Worm (Caenorhabditis elegans) whole organism, early embryonic: ENCODE results near the gene cox-18.

Experiments
- B0310.2 ChIP-seq: sonication (generic microtip); optimal IDR thresholded peaks from 2 replicates; lab custom pipeline; 2016; ENCODE audit warnings: mild to moderate bottlenecking, missing genetic modification characterization, missing compliant biosample characterization
- F13C5.2 ChIP-seq: sonication (generic microtip); optimal IDR thresholded peaks from 2 replicates; lab custom pipeline; 2017; ENCODE audit warnings: mild to moderate bottlenecking, missing genetic modification characterization, inconsistent platforms, missing compliant biosample characterization
- aly-1 ChIP-seq: sonication (generic microtip); optimal IDR thresholded peaks from 2 replicates; lab custom pipeline; 2016; ENCODE audit warnings: missing genetic modification characterization, missing compliant biosample characterization
- ama-1 ChIP-seq: fragments of 150-350 bp; optimal IDR thresholded peaks from 2 replicates; lab custom pipeline; 2014
- ceh-13 ChIP-seq: fragments of 200-800 bp; sonication (Bioruptor generic); optimal IDR thresholded peaks from 2 replicates; lab custom pipeline; 2018; ENCODE audit warnings: mild to moderate bottlenecking, missing genetic modification characterization, missing compliant biosample characterization
- ceh-36 ChIP-seq: sonication (generic microtip); optimal IDR thresholded peaks from 2 replicates; lab custom pipeline; 2016; ENCODE audit warnings: missing genetic modification characterization, inconsistent platforms, missing compliant biosample characterization
- ets-7 ChIP-seq: sonication (generic microtip); optimal IDR thresholded peaks from 2 replicates; lab custom pipeline; 2016; ENCODE audit warnings: missing genotype, missing genetic modification characterization, missing compliant biosample characterization
- flt-1 ChIP-seq: fragments of 200-800 bp; sonication (Bioruptor generic); IDR thresholded peaks from 2 replicates; pipeline ENCODE4 v1.3.6; 2022; ENCODE audit warnings: missing genetic modification characterization, missing compliant biosample characterization
- hmbx-1 ChIP-seq: sonication (generic microtip); optimal IDR thresholded peaks from 2 replicates; lab custom pipeline; 2016; ENCODE audit warnings: mild to moderate bottlenecking, missing genetic modification characterization, missing compliant biosample characterization
- hmg-4 ChIP-seq: fragments of 200-800 bp; sonication (Bioruptor generic); optimal IDR thresholded peaks from 2 replicates; lab custom pipeline; 2018; ENCODE audit warnings: mild to moderate bottlenecking, missing genetic modification characterization, missing compliant biosample characterization
- hnd-1 ChIP-seq: sonication (generic microtip); optimal IDR thresholded peaks from 2 replicates; lab custom pipeline; 2016; ENCODE audit warnings: missing genetic modification characterization, missing compliant biosample characterization
- pes-1 ChIP-seq: fragments of 200-800 bp; sonication (Bioruptor generic); IDR thresholded peaks from 2 replicates; pipeline ENCODE4 v1.3.6; 2022; ENCODE audit warnings: missing genetic modification reagents, missing genetic modification characterization, missing compliant biosample characterization
- scrt-1 ChIP-seq: fragments of 200-800 bp; sonication (Bioruptor generic); IDR thresholded peaks from 2 replicates; pipeline ENCODE4 v1.3.6; 2022; ENCODE audit warnings: missing genetic modification characterization, missing compliant biosample characterization
- sea-1 ChIP-seq: fragments of 200-800 bp; sonication (Bioruptor generic); conservative IDR thresholded peaks from 2 replicates; pipeline ENCODE4 v1.3.6; 2022; ENCODE audit warnings: missing genetic modification characterization, missing compliant biosample characterization
- tbx-11 ChIP-seq: fragments of 200-800 bp; sonication (Bioruptor generic); IDR thresholded peaks from 2 replicates; pipeline ENCODE4 v1.3.6; 2022; ENCODE audit warnings: missing genetic modification characterization, missing compliant biosample characterization
- tbx-37 ChIP-seq: fragments of 200-800 bp; sonication (Bioruptor generic); conservative IDR thresholded peaks from 2 replicates; pipeline ENCODE4 v1.3.6; 2022; ENCODE audit warnings: missing genetic modification reagents, missing genetic modification characterization, missing compliant biosample characterization
- tra-4 ChIP-seq: sonication (generic microtip); optimal IDR thresholded peaks from 2 replicates; lab custom pipeline; 2017; ENCODE audit warnings: missing genetic modification characterization, missing compliant biosample characterization

Gene cox-18

DNA sequence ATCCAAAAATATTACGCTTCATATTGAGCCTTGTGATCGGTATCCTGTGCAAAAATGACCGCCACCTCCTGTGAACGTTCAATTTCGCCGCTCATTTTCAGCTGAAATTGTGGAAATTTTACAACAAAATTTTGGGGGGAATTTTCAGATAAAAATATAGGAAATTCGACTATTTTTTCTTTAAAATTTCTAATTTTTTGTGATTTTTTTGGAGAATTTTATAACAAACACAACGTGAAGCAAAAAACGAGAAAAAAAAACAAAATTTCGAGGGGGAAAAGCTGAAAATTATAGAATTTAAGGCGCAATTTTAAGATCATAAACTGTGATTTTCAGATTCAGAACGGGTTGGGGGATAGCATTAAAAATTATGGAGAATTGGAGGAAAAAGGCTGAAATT is 10.3 kb upstream of the cox-18 start, which contains the start of gene csn-4:
csn-4 (minus strand) TSS at position 101 of the 400 bp plus-strand sequence.
- TF ChIP-seq ama-1 (no peak), B0310.2 (tag; lab: Kevin White, UChicago) (no peak), hmg-4 (GFP tag; lab: Kevin White, UChicago) (no peak), hmbx-1 (no peak), tbx-37 (GFP tag; lab: Robert Waterston, UW) (no peak), scrt-1 (GFP tag; lab: Robert Waterston, UW) (no peak)

DNA sequence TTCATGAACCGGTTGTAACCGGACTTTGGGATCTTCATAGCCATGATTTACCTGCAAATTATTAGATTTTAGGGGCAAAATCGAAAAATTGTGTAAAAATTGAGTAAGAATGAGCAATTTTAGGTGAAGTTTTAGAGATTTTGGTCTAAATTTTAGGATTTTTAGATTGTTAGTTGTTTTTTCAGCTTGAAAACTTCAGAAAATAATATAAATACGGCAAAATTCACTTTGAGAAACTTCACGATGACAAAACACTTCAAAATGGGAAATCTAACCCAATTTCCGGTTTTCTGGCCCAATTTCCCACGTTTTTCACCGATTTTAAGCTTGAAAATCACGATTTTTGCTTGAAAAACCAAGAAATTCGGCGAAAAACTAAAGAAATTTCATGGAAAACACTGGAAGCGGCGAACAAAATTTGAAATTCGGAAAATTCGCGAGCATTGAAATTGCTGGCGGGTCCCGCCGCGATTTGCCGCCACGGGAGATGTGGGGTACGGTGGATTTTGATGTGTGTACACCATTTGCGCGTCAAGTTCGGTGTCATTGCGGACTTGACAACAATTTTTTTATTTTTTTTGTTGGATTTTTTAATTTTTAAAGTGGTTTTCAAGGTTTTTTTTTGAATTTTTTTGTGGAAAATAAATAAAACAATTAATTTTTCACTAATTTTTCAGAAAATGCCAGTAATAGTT is 3.2 kb upstream of the cox-18 start, which contains the start of the genes cct-8 and Y55F3AR.2:
cct-8 (minus strand) TSS at position 51 of the 695 bp plus-strand sequence.
Y55F3AR.2 (plus strand) TSS at position 672 of the 695 bp plus-strand sequence.
- no peak; the same call in 1 of the 2 replicates for TF ChIP-seq flt-1 (GFP tag; lab: Robert Waterston, UW)
- TF ChIP-seq ama-1: no peak
- peak; percentile 58; the same call in 1 of the 2 replicates for TF ChIP-seq tbx-11
- 0 out of 2 replicates have a peak, but pooled peaks have one; percentile 38 for TF ChIP-seq pes-1 (GFP tag; lab: Robert Waterston, UW)
- no peak for TF ChIP-seq B0310.2 (tag; lab: Kevin White, UChicago)
- TF ChIP-seq F13C5.2: peak; percentile 94
- no peak for TF ChIP-seq ets-7
- TF ChIP-seq hmg-4 (GFP tag; lab: Kevin White, UChicago): peak; percentile 49
- TF ChIP-seq tra-4: no peak
- no peak for TF ChIP-seq ceh-13 (GFP tag; lab: Kevin White, UChicago)
- 0 out of 2 replicates have a peak, but pooled peaks have one; percentile 51 for TF ChIP-seq sea-1 (GFP tag; lab: Robert Waterston, UW)
- TF ChIP-seq ceh-36 (tag; lab: Kevin White, UChicago): no peak
- TF ChIP-seq tbx-37 (GFP tag; lab: Robert Waterston, UW): peak; percentile 51; the same call in 1 of the 2 replicates
- TF ChIP-seq aly-1 (tag; lab: Kevin White, UChicago): no peak
- TF ChIP-seq scrt-1 (GFP tag; lab: Robert Waterston, UW): peak; percentile 64; the same call in 1 of the 2 replicates
- no peak for TF ChIP-seq hnd-1 (tag; lab: Kevin White, UChicago)
- TF ChIP-seq hmbx-1: peak; percentile 35

DNA sequence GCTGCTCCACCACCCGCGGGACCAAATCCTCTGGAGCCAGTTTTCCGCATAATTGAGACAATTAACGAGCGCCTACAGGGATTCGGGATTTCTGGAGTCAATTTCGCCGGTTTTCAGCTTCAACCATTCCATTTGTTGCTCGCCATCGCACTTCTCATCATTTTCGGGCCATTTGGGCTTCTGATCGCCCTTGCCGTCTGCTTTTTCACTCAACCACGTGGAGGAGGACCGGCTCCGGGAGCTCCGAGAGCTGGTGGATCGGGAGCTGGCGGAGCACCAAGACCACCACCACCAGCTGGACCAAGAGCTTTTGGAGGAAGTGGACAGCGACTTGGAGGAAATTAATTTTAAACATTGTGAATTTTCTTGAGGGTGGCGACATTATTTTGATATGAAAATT is 1.1 kb upstream of the cox-18 start:
- TF ChIP-seq hnd-1 (tag; lab: Kevin White, UChicago) (no peak), ets-7 (no peak), tbx-37 (GFP tag; lab: Robert Waterston, UW) (no peak)

DNA sequence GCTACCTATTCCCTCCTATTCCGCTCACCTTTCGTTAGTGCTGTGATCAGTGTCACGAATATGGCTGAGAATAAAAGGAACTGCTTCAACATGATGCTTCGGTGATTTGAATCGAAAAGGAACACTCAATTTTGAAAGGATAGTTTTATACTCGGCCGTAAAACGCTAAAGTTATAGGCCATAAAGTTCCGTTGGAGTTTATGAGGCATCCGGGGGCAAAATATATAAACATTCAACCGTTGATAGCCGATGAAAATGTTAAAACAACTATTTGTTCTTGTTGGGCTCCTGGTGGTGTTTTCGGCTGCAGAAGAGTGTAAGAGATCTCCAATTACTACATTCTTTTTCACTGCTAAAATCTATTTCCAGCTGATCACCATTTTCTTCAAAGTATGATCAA is 7.3 kb downstream of the cox-18 start, which contains the start of the genes C44B12.9 and C44B12.3:
C44B12.9 (minus strand) TSS at position 101 of the 400 bp plus-strand sequence.
C44B12.3 (plus strand) TSS at position 249 of the 400 bp plus-strand sequence.
- no peak for TF ChIP-seq flt-1 (GFP tag; lab: Robert Waterston, UW)
- no peak for TF ChIP-seq ama-1
- TF ChIP-seq sea-1 (GFP tag; lab: Robert Waterston, UW): no peak
- no peak for TF ChIP-seq hmg-4 (GFP tag; lab: Kevin White, UChicago)
- no peak for TF ChIP-seq pes-1 (GFP tag; lab: Robert Waterston, UW)
- no peak for TF ChIP-seq tra-4
- no peak for TF ChIP-seq F13C5.2
- no peak for TF ChIP-seq aly-1 (tag; lab: Kevin White, UChicago)
- no peak for TF ChIP-seq B0310.2 (tag; lab: Kevin White, UChicago)

DNA sequence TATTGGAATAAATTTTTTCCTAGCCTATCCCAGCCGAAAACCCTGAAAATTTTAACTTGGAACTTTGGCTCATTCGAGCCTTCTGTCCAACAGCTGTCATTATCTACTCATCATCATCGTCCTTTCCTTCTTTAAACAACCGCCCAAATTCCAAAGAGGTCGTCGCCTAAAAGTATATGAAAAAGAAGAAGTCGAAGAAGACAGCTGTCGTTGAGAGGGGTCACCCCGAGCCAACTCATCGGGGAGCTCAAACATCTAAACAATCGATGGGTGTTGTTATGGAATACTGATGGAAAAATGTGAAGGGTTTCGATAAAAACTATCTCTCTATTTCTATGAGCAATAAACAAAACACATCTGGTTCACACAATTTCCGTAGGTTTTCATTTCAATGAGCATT is 7.9 kb downstream of the cox-18 start:
- no peak for TF ChIP-seq flt-1 (GFP tag; lab: Robert Waterston, UW)
- no peak for TF ChIP-seq ets-7
- no peak for TF ChIP-seq hmg-4 (GFP tag; lab: Kevin White, UChicago)
- no peak for TF ChIP-seq hmbx-1
- TF ChIP-seq tbx-11: no peak
- no peak for TF ChIP-seq B0310.2 (tag; lab: Kevin White, UChicago)
- TF ChIP-seq ceh-13 (GFP tag; lab: Kevin White, UChicago): no peak
- no peak for TF ChIP-seq ceh-36 (tag; lab: Kevin White, UChicago)
- no peak for TF ChIP-seq ama-1
- TF ChIP-seq tbx-37 (GFP tag; lab: Robert Waterston, UW): no peak
- TF ChIP-seq hnd-1 (tag; lab: Kevin White, UChicago): no peak
- no peak for TF ChIP-seq scrt-1 (GFP tag; lab: Robert Waterston, UW)
- no peak for TF ChIP-seq pes-1 (GFP tag; lab: Robert Waterston, UW)
- no peak for TF ChIP-seq aly-1 (tag; lab: Kevin White, UChicago)

DNA sequence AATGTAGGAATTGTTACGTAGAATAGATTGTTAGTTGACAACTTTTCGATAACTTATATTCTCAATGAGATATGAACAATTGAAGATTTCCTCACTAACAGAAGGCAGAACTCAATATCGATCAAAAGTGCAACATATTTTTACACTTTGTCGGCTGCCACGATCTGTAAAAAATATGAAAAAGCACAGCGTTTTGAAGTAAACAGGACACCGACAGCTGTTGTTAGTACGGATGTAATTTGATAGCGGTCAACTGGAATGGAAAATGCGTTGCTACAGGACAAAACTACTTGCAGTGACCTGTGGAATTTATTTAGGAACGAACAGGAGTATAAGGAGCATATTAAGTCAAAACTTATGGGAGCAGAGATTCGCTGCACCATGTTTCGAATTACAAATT is 8.7 kb downstream of the cox-18 start:
- TF ChIP-seq tra-4 (no peak), hmg-4 (GFP tag; lab: Kevin White, UChicago) (no peak), tbx-11 (no peak), ceh-13 (GFP tag; lab: Kevin White, UChicago) (no peak)

DNA sequence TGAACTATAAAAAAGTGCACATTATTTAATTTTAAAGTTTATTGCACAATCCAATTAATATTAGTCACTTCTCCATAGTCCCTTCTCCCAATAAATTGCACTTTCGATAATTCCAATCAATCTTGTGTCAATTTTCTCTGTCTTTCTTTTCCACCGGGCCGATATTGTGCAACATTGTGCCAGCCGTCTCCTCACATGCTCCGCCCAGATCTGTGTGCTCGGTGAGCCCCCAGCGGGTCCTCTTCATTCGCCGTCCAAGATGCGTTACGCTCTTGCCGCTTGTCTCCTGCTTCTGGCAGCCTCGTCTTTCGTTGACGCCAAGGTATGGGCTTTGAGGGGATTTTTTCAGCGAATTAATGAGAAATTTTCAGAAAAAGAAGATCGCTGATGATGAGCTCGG is 9.9 kb downstream of the cox-18 start, which contains the start of gene ost-1:
ost-1 (plus strand) TSS at position 207 of the 400 bp plus-strand sequence.
- TF ChIP-seq ets-7 (no peak), hmg-4 (GFP tag; lab: Kevin White, UChicago) (peak; percentile 2)

- TF ChIP-seq F13C5.2 (peak; percentile 7), scrt-1 (GFP tag; lab: Robert Waterston, UW) (no peak), pes-1 (GFP tag; lab: Robert Waterston, UW) (0 out of 2 replicates have a peak, but pooled peaks have one; percentile 4)
Measured at ce11 chrIV:1108030-1108429, 10.8 kb downstream of the cox-18 start.
